Worm (Caenorhabditis elegans) whole organism, dauer: Measurements from ENCODE around the gene C47E8.9.

Source experiments
- unc-62 ChIP-seq: sonication (generic microtip); optimal IDR thresholded peaks from 2 replicates; lab custom pipeline; 2017; ENCODE audit warnings: missing biosample characterization, missing genetic modification reagents, missing genetic modification characterization

The C47E8.9 gene

DNA sequence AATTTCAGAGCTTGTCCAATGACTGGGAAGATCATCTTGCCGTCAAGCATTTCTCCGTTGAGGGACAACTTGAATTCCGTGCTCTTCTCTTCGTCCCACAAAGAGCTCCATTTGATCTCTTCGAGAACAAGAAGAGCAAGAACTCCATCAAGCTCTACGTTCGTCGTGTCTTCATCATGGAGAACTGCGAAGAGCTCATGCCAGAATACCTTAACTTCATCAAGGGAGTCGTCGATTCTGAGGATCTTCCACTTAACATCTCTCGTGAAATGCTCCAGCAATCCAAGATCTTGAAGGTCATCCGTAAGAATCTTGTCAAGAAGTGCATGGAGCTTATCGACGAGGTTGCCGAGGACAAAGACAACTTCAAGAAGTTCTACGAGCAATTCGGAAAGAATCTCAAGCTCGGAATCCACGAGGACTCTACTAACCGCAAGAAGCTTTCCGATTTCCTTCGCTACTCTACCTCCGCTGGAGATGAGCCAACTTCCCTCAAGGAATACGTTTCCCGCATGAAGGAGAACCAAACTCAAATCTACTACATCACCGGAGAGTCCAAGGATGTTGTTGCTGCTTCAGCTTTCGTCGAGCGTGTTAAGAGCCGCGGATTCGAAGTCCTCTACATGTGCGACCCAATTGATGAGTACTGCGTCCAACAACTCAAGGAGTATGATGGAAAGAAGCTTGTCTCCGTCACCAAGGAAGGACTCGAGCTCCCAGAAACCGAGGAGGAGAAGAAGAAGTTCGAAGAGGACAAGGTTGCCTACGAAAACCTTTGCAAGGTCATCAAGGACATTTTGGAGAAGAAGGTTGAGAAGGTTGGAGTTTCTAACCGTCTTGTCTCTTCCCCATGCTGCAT is 24.2 kb downstream of the C47E8.9 start:
- TF ChIP-seq unc-62 (GFP tag; lab: Kevin White, UChicago), result no peak

DNA sequence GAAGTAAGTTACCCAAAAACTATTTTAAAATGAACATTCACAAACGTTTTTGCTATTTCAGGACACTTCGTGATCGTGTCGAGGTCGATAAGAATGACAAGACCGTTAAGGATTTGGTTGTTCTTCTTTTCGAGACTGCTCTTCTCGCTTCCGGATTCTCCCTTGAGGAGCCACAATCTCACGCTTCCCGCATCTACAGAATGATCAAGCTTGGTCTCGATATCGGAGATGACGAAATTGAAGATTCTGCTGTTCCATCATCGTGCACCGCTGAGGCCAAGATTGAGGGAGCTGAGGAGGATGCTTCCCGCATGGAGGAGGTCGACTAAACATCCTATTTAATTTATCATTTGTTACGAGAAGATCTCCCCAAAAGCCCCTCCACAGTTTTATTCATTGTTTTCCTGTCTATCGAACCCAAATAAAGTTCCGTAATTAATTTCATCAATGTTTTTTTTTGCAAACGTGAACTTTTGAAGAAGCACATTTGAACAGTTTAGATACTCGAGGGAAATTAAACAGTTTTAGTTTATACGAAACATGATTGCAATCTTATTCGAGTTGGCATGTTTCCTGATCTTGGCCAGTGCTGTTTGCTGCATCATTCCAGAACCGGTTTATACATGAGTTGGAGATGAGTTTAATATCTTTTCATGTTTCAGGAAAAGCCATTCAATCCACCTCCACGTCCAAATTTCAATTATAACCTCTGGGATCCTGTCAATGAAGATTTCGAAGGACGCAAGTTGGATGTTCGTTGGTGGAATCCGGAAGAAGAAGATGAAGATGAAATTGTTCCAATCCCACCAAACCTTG is 25.2 kb downstream of the C47E8.9 start, which contains the start of gene C47E8.11:
Gene C47E8.11 (plus strand): TSS at position 520 of the 816 bp plus-strand sequence.
- TF ChIP-seq unc-62 (GFP tag; lab: Kevin White, UChicago), result no peak

DNA sequence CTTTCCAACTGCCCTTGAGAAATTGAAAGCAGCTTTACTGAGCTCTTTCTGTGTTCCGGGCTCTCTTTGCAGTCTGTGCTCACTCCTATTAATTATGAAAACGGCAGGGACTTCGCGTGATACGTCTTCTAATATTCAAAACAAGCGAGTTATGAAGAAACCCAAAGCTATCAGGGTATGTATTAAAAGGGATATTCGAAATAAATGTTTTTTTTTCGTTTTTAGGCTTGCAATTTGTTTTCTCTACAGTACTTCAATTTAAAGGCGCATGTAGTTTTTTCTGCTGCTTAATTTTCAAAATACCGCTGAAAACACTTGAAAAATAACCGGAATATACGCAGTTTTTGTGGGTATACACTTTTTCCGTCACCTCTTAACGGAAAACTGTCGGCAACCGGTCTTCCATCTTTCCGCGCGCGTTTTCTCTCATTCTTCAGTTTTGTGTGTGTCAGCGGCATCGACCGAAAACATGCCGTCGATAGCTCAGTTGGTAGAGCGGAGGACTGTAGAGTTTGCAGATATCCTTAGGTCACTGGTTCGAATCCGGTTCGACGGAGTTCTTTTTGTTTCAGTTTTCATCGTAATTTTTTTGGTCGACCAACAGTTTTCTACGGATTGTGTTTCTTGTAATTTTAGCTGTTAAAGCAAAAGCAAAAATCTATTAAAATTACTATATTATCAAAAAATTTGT is 26.1 kb downstream of the C47E8.9 start, which contains the start of gene gasr-8:
Gene gasr-8 (plus strand): TSS at position 51 of the 691 bp plus-strand sequence.
- no peak for TF ChIP-seq unc-62 (GFP tag; lab: Kevin White, UChicago)

DNA sequence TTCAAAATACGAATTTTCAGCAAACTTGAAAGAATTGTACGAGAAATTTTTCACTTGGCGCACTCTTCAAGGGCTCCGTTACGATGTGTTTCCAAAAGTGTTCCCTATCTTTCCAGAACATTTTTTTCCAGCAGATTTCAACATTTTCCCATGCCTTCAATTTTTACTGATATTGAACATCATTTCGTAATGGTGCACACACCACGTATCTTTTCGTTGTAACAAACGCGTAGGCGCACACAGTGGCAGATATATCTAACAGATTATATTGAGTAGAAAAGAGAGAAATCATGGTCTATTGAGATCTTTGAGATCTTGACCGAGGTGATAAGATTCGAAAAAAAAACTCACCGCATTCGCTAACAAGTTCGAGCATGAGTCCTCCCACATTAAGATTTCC is 32.6 kb downstream of the C47E8.9 start:
- no peak for TF ChIP-seq unc-62 (GFP tag; lab: Kevin White, UChicago)

DNA sequence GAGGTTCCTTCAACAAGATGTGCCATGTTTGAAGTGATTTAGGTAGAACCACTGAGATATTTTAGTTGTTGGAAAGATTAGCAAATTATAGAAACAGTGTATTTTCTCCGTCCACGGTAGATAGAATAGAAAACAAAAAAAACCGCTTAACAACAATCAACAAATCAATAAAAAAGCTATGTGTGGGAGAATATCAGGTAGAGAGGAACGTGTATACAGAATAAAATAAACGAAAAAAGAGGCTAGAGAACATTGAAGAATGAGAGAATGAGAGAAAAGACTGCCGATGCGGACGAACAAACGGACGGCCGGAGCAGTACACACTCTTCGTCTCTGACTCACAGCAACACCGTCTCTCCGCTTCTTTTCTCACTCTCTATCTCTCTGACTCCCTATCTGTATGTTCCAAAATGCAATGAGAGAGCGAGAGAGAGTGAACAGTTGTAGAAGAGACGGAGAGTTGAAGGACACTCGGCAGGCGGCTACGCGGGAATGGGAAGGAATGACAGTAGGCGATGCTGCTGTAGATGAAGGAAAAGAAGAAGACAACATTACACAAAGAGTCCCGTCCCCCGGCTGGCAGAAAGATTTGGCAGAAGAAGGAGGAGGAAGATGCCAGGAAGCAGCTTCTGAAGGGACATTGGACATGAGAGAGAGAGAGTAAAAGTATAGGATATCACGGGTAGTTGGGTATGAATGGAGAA is 33.6 kb downstream of the C47E8.9 start, which contains the start of gene unc-112:
Gene unc-112 (minus strand): TSS at position 51 of the 704 bp plus-strand sequence.
- TF ChIP-seq unc-62 (GFP tag; lab: Kevin White, UChicago), result no peak

DNA sequence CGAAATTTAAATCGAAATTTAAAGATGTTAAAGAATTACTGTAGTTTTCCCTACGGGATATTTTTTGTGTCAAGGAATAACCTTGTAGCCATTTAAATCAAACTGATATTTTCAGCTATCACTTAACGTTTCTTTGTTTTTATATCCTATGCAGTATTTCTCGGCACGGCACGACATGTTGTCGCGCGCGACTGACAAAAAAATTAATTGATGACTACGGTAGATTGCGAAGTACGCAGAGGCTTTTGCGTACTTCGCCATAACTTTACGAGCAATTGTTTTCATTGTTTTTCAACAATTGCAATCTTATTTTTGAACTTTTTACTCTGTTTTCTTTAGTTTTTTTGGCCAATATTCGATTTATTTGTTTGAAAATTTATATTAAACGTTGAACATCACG is 34.9 kb downstream of the C47E8.9 start:
- no peak for TF ChIP-seq unc-62 (GFP tag; lab: Kevin White, UChicago)

DNA sequence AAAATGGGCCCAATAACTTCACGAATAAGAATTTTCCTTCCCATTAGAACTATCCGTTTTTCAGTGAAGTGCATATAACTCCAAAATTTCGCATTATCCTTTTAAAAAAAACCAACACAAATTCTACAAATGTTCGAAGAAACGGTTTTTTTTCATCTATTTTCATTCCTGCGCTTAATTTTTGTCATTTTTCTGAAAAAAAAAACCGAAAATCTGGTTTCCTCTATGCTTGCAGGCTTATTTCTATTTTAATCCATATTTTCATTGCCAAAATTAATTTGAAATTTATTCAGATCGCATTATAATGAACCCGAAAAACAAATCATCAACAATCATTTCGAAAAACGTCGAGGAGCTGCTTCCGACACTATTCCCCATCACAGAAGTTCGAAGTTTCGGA is 35.6 kb downstream of the C47E8.9 start, which contains the start of gene set-5:
Gene set-5 (plus strand): TSS at position 301 of the 400 bp plus-strand sequence.
- TF ChIP-seq unc-62 (GFP tag; lab: Kevin White, UChicago), result no peak

DNA sequence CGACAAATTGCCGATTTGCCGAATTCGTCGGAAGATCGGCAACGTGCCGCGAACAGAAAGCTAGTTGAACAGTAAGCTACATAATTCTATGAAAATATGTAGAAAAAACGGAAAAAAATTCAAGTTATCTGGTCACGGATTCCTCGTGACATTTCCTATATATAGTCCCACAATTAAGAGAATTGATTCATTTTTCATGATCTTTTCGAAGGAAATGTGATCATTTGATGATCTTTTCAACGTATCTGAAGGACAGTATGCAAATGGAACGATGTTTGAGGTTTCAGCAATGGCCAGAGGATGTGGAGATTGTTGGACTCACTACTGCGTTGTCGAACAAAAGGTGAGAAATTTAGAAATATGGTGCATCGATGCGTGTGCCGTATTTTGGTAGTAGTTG is 44.9 kb downstream of the C47E8.9 start, which contains the start of gene R08A2.9:
Gene R08A2.9 (plus strand): TSS at position 301 of the 400 bp plus-strand sequence.
- TF ChIP-seq unc-62 (GFP tag; lab: Kevin White, UChicago), result no peak

DNA sequence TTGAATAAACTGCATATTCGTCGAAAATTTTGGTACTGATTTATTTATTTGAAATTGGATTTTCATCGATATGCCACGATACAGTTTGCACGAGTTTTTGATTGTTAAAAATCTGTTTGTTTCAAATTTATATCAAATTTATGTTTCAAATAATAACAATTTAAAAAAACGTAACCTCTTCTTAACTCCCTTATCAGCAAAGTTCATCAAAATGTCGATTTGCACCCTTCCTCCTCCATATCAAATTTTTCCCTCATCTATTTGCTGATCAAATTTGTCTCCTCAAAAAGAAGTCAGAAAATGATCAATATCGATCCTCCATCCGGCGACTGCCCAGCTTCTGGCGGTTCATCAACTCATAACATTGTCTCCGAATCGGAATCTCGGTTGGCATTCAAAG is 48.0 kb downstream of the C47E8.9 start, which contains the start of gene ssp-33:
Gene ssp-33 (plus strand): TSS at position 301 of the 400 bp plus-strand sequence.
- TF ChIP-seq unc-62 (GFP tag; lab: Kevin White, UChicago), result no peak

DNA sequence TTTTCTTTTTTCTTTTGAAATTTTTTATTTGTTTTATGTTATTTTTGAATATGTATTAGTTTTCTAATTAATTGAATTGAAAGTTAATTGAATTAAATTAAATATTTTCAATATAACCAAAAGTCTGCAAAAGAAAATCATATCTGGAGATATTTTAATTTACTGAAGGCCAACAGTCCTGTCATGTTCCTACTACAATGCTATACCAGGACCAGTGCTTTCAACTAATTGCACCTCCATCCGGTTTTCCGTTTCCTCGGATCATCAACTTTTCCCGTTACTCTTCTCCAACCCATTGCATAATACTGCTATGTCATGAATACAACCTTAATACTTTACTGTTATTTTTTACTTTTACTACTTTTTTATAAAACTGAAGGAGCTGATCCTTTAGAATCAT is 49.2 kb downstream of the C47E8.9 start, which contains the start of gene R08A2.5:
Gene R08A2.5 (plus strand): TSS at position 301 of the 400 bp plus-strand sequence.
- no peak for TF ChIP-seq unc-62 (GFP tag; lab: Kevin White, UChicago)

DNA sequence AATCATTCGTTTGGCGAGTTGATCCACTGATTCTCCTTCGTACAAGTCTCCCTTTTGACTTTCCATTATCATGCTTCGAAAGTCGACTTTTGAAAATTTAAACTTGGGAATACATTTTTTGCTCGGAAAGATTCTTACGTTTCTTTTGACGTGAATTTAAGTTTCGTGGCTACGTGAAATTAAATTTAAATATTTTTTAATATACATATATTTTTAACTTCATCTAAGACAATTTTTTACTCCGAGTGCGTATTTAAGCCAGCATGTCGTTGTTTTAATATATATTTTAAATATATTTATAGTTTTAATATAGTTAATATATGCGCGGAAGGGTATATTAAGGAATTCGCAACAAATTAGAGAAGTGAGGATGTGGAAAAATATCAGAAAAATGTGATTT is 52.5 kb downstream of the C47E8.9 start, which contains the start of gene R08A2.2:
Gene R08A2.2 (minus strand): TSS at position 101 of the 400 bp plus-strand sequence.
- TF ChIP-seq unc-62 (GFP tag; lab: Kevin White, UChicago), result no peak
